Fruit fly (Drosophila melanogaster): ENCODE results near the gene Pi4KIIIalpha.

The Pi4KIIIalpha gene

dm6 chrX:2588415-2589411 lies 35.9 kb upstream of the Pi4KIIIalpha start, which contains the start of gene egh:
Gene egh (plus strand): TSS chrX:2588503.
- TF ChIP-seq br (optimal IDR thresholded peaks at IDR 0.05) (no peak), CG14965 (GFP tag; optimal IDR thresholded peaks at IDR 0.05; ENCODE audit: borderline replicate concordance) (no peak), btn (GFP tag; optimal IDR thresholded peaks at IDR 0.05) (no peak), gro (GFP tag; optimal IDR thresholded peaks at IDR 0.05) (no peak), CG6791 (GFP tag; IDR thresholded peaks at IDR 0.05; ENCODE audit: partially characterized antibody) (no peak), Stat92E (GFP tag; optimal IDR thresholded peaks at IDR 0.05) (no peak), nmo (GFP tag; optimal IDR thresholded peaks at IDR 0.05) (peak; percentile 13), Vsx1 (GFP tag; optimal IDR thresholded peaks at IDR 0.05) (no peak), CG4617 (GFP tag; optimal IDR thresholded peaks at IDR 0.05; ENCODE audit: borderline replicate concordance) (peak; percentile 80), sd (tag; optimal IDR thresholded peaks at IDR 0.05) (peak; percentile 11), bsh (GFP tag; optimal IDR thresholded peaks at IDR 0.05) (peak in 1 of 2 experiments; percentile 46), CG10543 (GFP tag; optimal IDR thresholded peaks at IDR 0.05) (peak; percentile 19), luna (GFP tag; optimal IDR thresholded peaks at IDR 0.05) (no peak), Tbp (GFP tag; optimal IDR thresholded peaks at IDR 0.05) (no peak), repo (GFP tag; optimal IDR thresholded peaks at IDR 0.05) (no peak), CG6254 (GFP tag; optimal IDR thresholded peaks at IDR 0.05) (no peak), CG3726 (GFP tag; IDR thresholded peaks at IDR 0.05) (no peak), sisA (GFP tag; IDR thresholded peaks at IDR 0.05) (peak; percentile 26; the same call in 1 of the 2 replicates), sim (GFP tag; IDR thresholded peaks at IDR 0.05) (no peak), yki (optimal IDR thresholded peaks at IDR 0.05) (no peak), CrebB (tag; optimal IDR thresholded peaks at IDR 0.05) (no peak), CG11560 (tag; IDR thresholded peaks at IDR 0.05) (no peak), lmd (GFP tag; IDR thresholded peaks at IDR 0.05) (no peak), Poxn (GFP tag; IDR thresholded peaks at IDR 0.05) (no peak), tio (GFP tag; optimal IDR thresholded peaks at IDR 0.05) (no peak), CG12744 (GFP tag; optimal IDR thresholded peaks at IDR 0.05) (no peak), HmgD (GFP tag; optimal IDR thresholded peaks at IDR 0.05) (peak; percentile 13), ind (GFP tag; optimal IDR thresholded peaks at IDR 0.05) (no peak), CG8765 (GFP tag; IDR thresholded peaks at IDR 0.05) (no peak), HHEX (GFP tag; optimal IDR thresholded peaks at IDR 0.05) (peak; percentile 52), sr (GFP tag; IDR thresholded peaks at IDR 0.05) (no peak), tx (GFP tag; optimal IDR thresholded peaks at IDR 0.05) (no peak), tap (tag; optimal IDR thresholded peaks at IDR 0.05) (no peak), grn (GFP tag; optimal IDR thresholded peaks at IDR 0.05) (no peak), Meics (GFP tag; optimal IDR thresholded peaks at IDR 0.05) (peak; percentile 29), ftz-f1 (GFP tag; optimal IDR thresholded peaks at IDR 0.05) (no peak), Sry-δ (GFP tag; optimal IDR thresholded peaks at IDR 0.05) (peak; percentile 50), Atf6 (GFP tag; IDR thresholded peaks at IDR 0.05) (peak; percentile 42; the same call in 1 of the 2 replicates), CG34224 (GFP tag; IDR thresholded peaks at IDR 0.05; ENCODE audit: partially characterized antibody) (no peak), CG5245 (GFP tag; optimal IDR thresholded peaks at IDR 0.05) (no peak), CG11696 (GFP tag; IDR thresholded peaks at IDR 0.05) (0 out of 2 replicates have a peak, but pooled peaks have one; percentile 20), oc (tag; optimal IDR thresholded peaks at IDR 0.05) (no peak), pzg (GFP tag; optimal IDR thresholded peaks at IDR 0.05) (peak; percentile 90), Awh (GFP tag; IDR thresholded peaks at IDR 0.05) (no peak), E2f2 (GFP tag; IDR thresholded peaks at IDR 0.05) (peak; percentile 95), stc (GFP tag; IDR thresholded peaks at IDR 0.05) (peak; percentile 41; the same call in 1 of the 2 replicates), CG13287 (GFP tag; IDR thresholded peaks at IDR 0.05; ENCODE audit: partially characterized antibody) (peak; percentile 19; the same call in 1 of the 2 replicates), bab2 (GFP tag; optimal IDR thresholded peaks at IDR 0.05) (no peak), Sox100B (GFP tag; optimal IDR thresholded peaks at IDR 0.05) (no peak)
